Fruit fly (Drosophila melanogaster) whole organism, embryonic: ENCODE data around the gene CG42579.

ENCODE experiments used
- Abd-B ChIP-seq: fragments of 200-800 bp; sonication (Bioruptor generic); optimal IDR thresholded peaks from 2 replicates; lab custom pipeline; 2018; ENCODE audit warnings: missing biosample characterization, mild to moderate bottlenecking, missing genetic modification characterization, moderate library complexity
- Atf-2 ChIP-seq: fragments of 200-800 bp; sonication (Bioruptor generic); optimal IDR thresholded peaks from 2 replicates; lab custom pipeline; 2016; ENCODE audit warnings: missing biosample characterization, missing genetic modification characterization
- CG10147 ChIP-seq: fragments of 200-800 bp; sonication (Bioruptor generic); optimal IDR thresholded peaks from 2 replicates; lab custom pipeline; 2019; ENCODE audit warnings: missing biosample characterization, mild to moderate bottlenecking, missing genetic modification characterization, moderate library complexity
- CG10209 ChIP-seq: fragments of 200-800 bp; sonication (Bioruptor generic); optimal IDR thresholded peaks from 3 replicates; lab custom pipeline; 2017; ENCODE audit warnings: missing biosample characterization, mild to moderate bottlenecking, missing genetic modification characterization, missing genetic modification reagents
- CG10267 ChIP-seq: fragments of 200-800 bp; sonication (Bioruptor generic); optimal IDR thresholded peaks from 2 replicates; lab custom pipeline; 2018; ENCODE audit warnings: missing biosample characterization, mild to moderate bottlenecking, missing genetic modification characterization, moderate library complexity
- CG11560 ChIP-seq: fragments of 200-800 bp; sonication (Bioruptor generic); IDR thresholded peaks from 3 replicates; pipeline ENCODE4 v1.3.6; 2022; ENCODE audit warnings: missing biosample characterization, missing genetic modification characterization
- CG1602 ChIP-seq: fragments of 200-800 bp; sonication (Bioruptor generic); optimal IDR thresholded peaks from 3 replicates; lab custom pipeline; 2016; ENCODE audit warnings: missing biosample characterization, missing genetic modification characterization
- CG2129 ChIP-seq: fragments of 200-800 bp; sonication (Bioruptor generic); IDR thresholded peaks from 2 replicates; pipeline ENCODE4 v1.3.6; 2022; ENCODE audit warnings: missing biosample characterization, missing genetic modification characterization; ENCODE audit not compliant: partially characterized antibody
- CG31388 ChIP-seq: fragments of 200-800 bp; sonication (Bioruptor generic); optimal IDR thresholded peaks from 2 replicates; lab custom pipeline; 2016; ENCODE audit warnings: missing biosample characterization, missing genetic modification characterization
- CG32772 ChIP-seq: fragments of 200-800 bp; sonication (Bioruptor generic); IDR thresholded peaks from 2 replicates; pipeline ENCODE4 v1.3.6; 2022; ENCODE audit warnings: missing biosample characterization, missing genetic modification characterization
- CG34224 ChIP-seq: fragments of 200-800 bp; sonication (Bioruptor generic); IDR thresholded peaks from 3 replicates; pipeline ENCODE4 v1.3.6; 2022; ENCODE audit warnings: missing biosample characterization, missing genetic modification characterization; ENCODE audit not compliant: partially characterized antibody
- CG6683 ChIP-seq: fragments of 200-800 bp; sonication (Bioruptor generic); optimal IDR thresholded peaks from 2 replicates; lab custom pipeline; 2017; ENCODE audit warnings: missing biosample characterization, mild to moderate bottlenecking, missing genetic modification characterization, missing genetic modification reagents
- CG6765 ChIP-seq: fragments of 200-800 bp; sonication (Bioruptor generic); optimal IDR thresholded peaks from 3 replicates; lab custom pipeline; 2017; ENCODE audit warnings: missing biosample characterization, mild to moderate bottlenecking, missing genetic modification characterization
- CG6791 ChIP-seq: fragments of 200-800 bp; sonication (Bioruptor generic); IDR thresholded peaks from 3 replicates; pipeline ENCODE4 v1.3.6; 2022; ENCODE audit warnings: missing biosample characterization, missing genetic modification characterization; ENCODE audit not compliant: partially characterized antibody
- CG7963 ChIP-seq: fragments of 200-800 bp; sonication (Bioruptor generic); IDR thresholded peaks from 3 replicates; pipeline ENCODE4 v1.3.6; 2022; ENCODE audit warnings: missing biosample characterization, missing genetic modification characterization; ENCODE audit not compliant: partially characterized antibody
- CG8388 ChIP-seq: fragments of 200-800 bp; sonication (Bioruptor generic); optimal IDR thresholded peaks from 2 replicates; lab custom pipeline; 2019; ENCODE audit warnings: missing biosample characterization, mild to moderate bottlenecking, missing genetic modification characterization, moderate library complexity
- Dek ChIP-seq: fragments of 200-800 bp; sonication (Bioruptor generic); optimal IDR thresholded peaks from 3 replicates; lab custom pipeline; 2019; ENCODE audit warnings: missing biosample characterization, mild to moderate bottlenecking, missing genetic modification characterization, moderate library complexity
- Drgx ChIP-seq: fragments of 200-800 bp; sonication (Bioruptor generic); IDR thresholded peaks from 2 replicates; pipeline ENCODE4 v1.3.6; 2022; ENCODE audit warnings: missing biosample characterization, missing genetic modification characterization
- Fer3 ChIP-seq: fragments of 200-800 bp; sonication (Bioruptor generic); optimal IDR thresholded peaks from 2 replicates; lab custom pipeline; 2018; ENCODE audit warnings: missing biosample characterization, mild to moderate bottlenecking, missing genetic modification characterization, moderate library complexity
- Gsc ChIP-seq: fragments of 200-800 bp; sonication (Bioruptor generic); IDR thresholded peaks from 2 replicates; pipeline ENCODE4 v1.3.6; 2022; ENCODE audit warnings: missing biosample characterization, missing genetic modification characterization
- HLH4C ChIP-seq: fragments of 200-800 bp; sonication (Bioruptor generic); IDR thresholded peaks from 3 replicates; pipeline ENCODE4 v1.3.6; 2022; ENCODE audit warnings: missing biosample characterization, missing genetic modification characterization; ENCODE audit not compliant: partially characterized antibody
- Jarid2 ChIP-seq: fragments of 200-800 bp; sonication (Bioruptor generic); optimal IDR thresholded peaks from 3 replicates; lab custom pipeline; 2017; ENCODE audit warnings: mild to moderate bottlenecking, missing biosample characterization, missing genetic modification reagents, missing genetic modification characterization
- NC2α ChIP-seq: fragments of 200-800 bp; sonication (Bioruptor generic); optimal IDR thresholded peaks from 2 replicates; lab custom pipeline; 2016; ENCODE audit warnings: missing biosample characterization, missing genetic modification characterization
- Oli ChIP-seq: fragments of 200-800 bp; sonication (Bioruptor generic); optimal IDR thresholded peaks from 2 replicates; lab custom pipeline; 2018; ENCODE audit warnings: missing biosample characterization, mild to moderate bottlenecking, missing genetic modification characterization, moderate library complexity
- Ptx1 ChIP-seq: fragments of 200-800 bp; sonication (Bioruptor generic); IDR thresholded peaks from 2 replicates; pipeline ENCODE4 v1.3.6; 2022; ENCODE audit warnings: missing biosample characterization, missing genetic modification characterization
- Ravus ChIP-seq: fragments of 200-800 bp; sonication (Bioruptor generic); IDR thresholded peaks from 2 replicates; pipeline ENCODE4 v1.3.6; 2022; ENCODE audit warnings: missing biosample characterization, missing genetic modification characterization
- Rx ChIP-seq: fragments of 200-800 bp; sonication (Bioruptor generic); IDR thresholded peaks from 2 replicates; pipeline ENCODE4 v1.3.6; 2022; ENCODE audit warnings: missing biosample characterization, missing genetic modification characterization
- Scr ChIP-seq: fragments of 200-800 bp; sonication (Bioruptor generic); IDR thresholded peaks from 2 replicates; pipeline ENCODE4 v1.3.6; 2022; ENCODE audit warnings: missing biosample characterization, missing genetic modification characterization; ENCODE audit not compliant: partially characterized antibody
- Six4 ChIP-seq: fragments of 200-800 bp; sonication (Bioruptor generic); optimal IDR thresholded peaks from 2 replicates; lab custom pipeline; 2016; ENCODE audit warnings: missing biosample characterization, missing genetic modification characterization
- Tbp ChIP-seq: fragments of >200 bp; optimal IDR thresholded peaks from 2 replicates; lab custom pipeline; 2018; ENCODE audit warnings: missing biosample characterization, missing genetic modification characterization
- ash1 ChIP-seq: fragments of 200-800 bp; sonication (Bioruptor generic); optimal IDR thresholded peaks from 2 replicates; lab custom pipeline; 2018; ENCODE audit warnings: missing biosample characterization, mild to moderate bottlenecking, missing genetic modification characterization
- ato ChIP-seq: fragments of 200-800 bp; sonication (Bioruptor generic); IDR thresholded peaks from 2 replicates; pipeline ENCODE4 v1.3.6; 2022; ENCODE audit warnings: missing biosample characterization, missing genetic modification characterization; ENCODE audit not compliant: partially characterized antibody
- bcd ChIP-seq: fragments of 200-800 bp; sonication (Bioruptor generic); optimal IDR thresholded peaks from 2 replicates; lab custom pipeline; 2017; ENCODE audit warnings: missing biosample characterization, mild to moderate bottlenecking, missing genetic modification characterization
- bigmax ChIP-seq: fragments of 200-800 bp; sonication (Bioruptor generic); optimal IDR thresholded peaks from 2 replicates; lab custom pipeline; 2018; ENCODE audit warnings: missing biosample characterization, mild to moderate bottlenecking, missing genetic modification characterization
- ci ChIP-seq: fragments of 200-800 bp; sonication (Bioruptor generic); IDR thresholded peaks from 3 replicates; pipeline ENCODE4 v1.3.6; 2022; ENCODE audit warnings: missing biosample characterization, missing genetic modification characterization
- eve ChIP-seq, 2 experiments: fragments of >200 bp; optimal IDR thresholded peaks; 2 replicates each; lab custom pipeline; 2017; ENCODE audit warnings: missing biosample characterization in 2 of 2, missing genetic modification characterization in 2 of 2
- gro ChIP-seq: fragments of 200-800 bp; sonication (Bioruptor generic); optimal IDR thresholded peaks from 2 replicates; lab custom pipeline; 2016; ENCODE audit warnings: missing biosample characterization, missing genetic modification characterization
- hth ChIP-seq: fragments of >200 bp; optimal IDR thresholded peaks from 2 replicates; lab custom pipeline; 2017; ENCODE audit warnings: inconsistent platforms
- lbe ChIP-seq: fragments of 200-800 bp; sonication (Bioruptor generic); optimal IDR thresholded peaks from 2 replicates; lab custom pipeline; 2016; ENCODE audit warnings: missing biosample characterization, mild to moderate bottlenecking, missing genetic modification characterization
- mirr ChIP-seq: fragments of 200-800 bp; sonication (Bioruptor generic); optimal IDR thresholded peaks from 3 replicates; lab custom pipeline; 2018; ENCODE audit warnings: missing biosample characterization, mild to moderate bottlenecking, missing genetic modification characterization
- nom ChIP-seq: fragments of 200-800 bp; sonication (Bioruptor generic); optimal IDR thresholded peaks from 2 replicates; lab custom pipeline; 2017; ENCODE audit warnings: missing biosample characterization, missing genetic modification characterization, mild to moderate bottlenecking, moderate library complexity, missing genetic modification reagents
- org-1 ChIP-seq: fragments of 200-800 bp; sonication (Bioruptor generic); optimal IDR thresholded peaks from 2 replicates; lab custom pipeline; 2017; ENCODE audit warnings: missing biosample characterization, missing genetic modification characterization
- p53 ChIP-seq: fragments of 200-800 bp; sonication (Bioruptor generic); optimal IDR thresholded peaks from 2 replicates; lab custom pipeline; 2016; ENCODE audit warnings: missing biosample characterization, missing genetic modification characterization
- row ChIP-seq: fragments of 200-800 bp; sonication (Bioruptor generic); IDR thresholded peaks from 3 replicates; pipeline ENCODE4 v1.3.6; 2022; ENCODE audit warnings: missing biosample characterization, missing genetic modification characterization
- stc ChIP-seq: fragments of 200-800 bp; sonication (Bioruptor generic); IDR thresholded peaks from 2 replicates; pipeline ENCODE4 v1.3.6; 2022; ENCODE audit warnings: missing biosample characterization, missing genetic modification characterization
- tx ChIP-seq: fragments of 200-800 bp; sonication (Bioruptor generic); optimal IDR thresholded peaks from 2 replicates; lab custom pipeline; 2016; ENCODE audit warnings: missing biosample characterization, missing genetic modification characterization
- wek ChIP-seq: fragments of 200-800 bp; sonication (Bioruptor generic); optimal IDR thresholded peaks from 3 replicates; lab custom pipeline; 2018; ENCODE audit warnings: missing biosample characterization, mild to moderate bottlenecking, missing genetic modification characterization, moderate library complexity
- zfh1 ChIP-seq: fragments of 200-800 bp; sonication (Bioruptor generic); IDR thresholded peaks from 3 replicates; pipeline ENCODE4 v1.3.6; 2022; ENCODE audit warnings: missing biosample characterization, missing genetic modification characterization

The CG42579 gene

DNA sequence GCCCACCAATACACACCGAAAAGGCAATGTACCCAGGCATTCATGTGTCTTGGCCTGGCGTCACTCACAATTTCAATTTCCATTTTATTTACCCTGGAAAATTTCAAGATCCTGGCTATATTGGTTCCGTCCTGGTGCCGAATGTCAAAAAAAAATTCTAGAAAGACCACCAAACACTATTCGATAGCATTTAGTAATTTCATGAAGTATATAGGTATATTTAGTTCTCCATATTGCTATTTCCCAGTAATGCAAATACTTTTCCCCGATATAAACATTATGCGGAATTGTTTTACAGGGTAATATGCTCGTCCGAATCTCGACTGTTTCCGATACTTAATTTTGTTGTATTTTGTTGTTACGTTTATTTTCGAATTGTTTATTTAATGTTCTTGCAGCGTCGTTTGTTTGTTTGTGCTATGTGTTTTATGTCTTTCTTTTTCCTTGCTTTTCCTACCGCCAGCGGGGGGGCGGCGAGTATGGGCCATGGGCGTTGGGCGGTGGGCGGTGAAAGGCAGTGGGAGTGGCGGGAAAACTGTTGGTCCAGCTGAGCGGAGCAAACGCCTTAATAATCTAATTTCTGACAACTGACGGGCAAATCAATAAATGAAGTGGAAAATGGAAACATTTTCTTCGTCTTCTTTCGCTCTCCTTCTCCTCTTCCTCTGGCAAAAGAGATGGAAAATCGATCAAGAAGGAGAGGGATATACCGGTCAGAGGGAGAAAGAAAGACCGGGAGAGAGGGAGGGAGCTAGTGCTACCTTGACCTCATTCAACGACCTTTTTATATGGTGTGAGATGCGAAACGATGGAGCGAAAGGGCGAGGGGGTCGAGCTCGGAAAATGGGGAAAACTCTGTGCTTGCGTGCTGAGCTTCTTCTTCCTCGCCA lies 31.4 kb upstream of the CG42579 start (continued):
- TF ChIP-seq Tbp (no peak), Gsc (no peak), lbe (GFP tag; lab: Kevin White, UChicago) (no peak), p53 (GFP tag; lab: Kevin White, UChicago) (no peak), CG31388 (GFP tag; lab: Kevin White, UChicago) (peak; percentile 10), CG32772 (GFP tag; lab: Robert Waterston, UW) (peak; percentile 59; the same call in 1 of the 2 replicates), mirr (no peak), ato (GFP tag; lab: Robert Waterston, UW) (no peak), CG2129 (GFP tag; lab: Robert Waterston, UW) (no peak), bcd (peak; percentile 51), CG34224 (GFP tag; lab: Robert Waterston, UW) (no peak), HLH4C (GFP tag; lab: Robert Waterston, UW) (no peak), Rx (no peak; the same call in 1 of the 2 replicates), Scr (GFP tag; lab: Robert Waterston, UW) (no peak), NC2α (GFP tag; lab: Kevin White, UChicago) (peak; percentile 23), Ravus (GFP tag; lab: Robert Waterston, UW) (no peak; the same call in 1 of the 2 replicates), CG6683 (GFP tag; lab: Kevin White, UChicago) (no peak), zfh1 (GFP tag; lab: Robert Waterston, UW) (peak; percentile 75), CG10209 (GFP tag; lab: Kevin White, UChicago) (peak; percentile 57), Fer3 (tag; lab: Kevin White, UChicago) (peak; percentile 47), tx (GFP tag; lab: Kevin White, UChicago) (peak; percentile 29), stc (peak; percentile 59), gro (GFP tag; lab: Kevin White, UChicago) (peak; percentile 2), Six4 (GFP tag; lab: Kevin White, UChicago) (peak; percentile 16), CG10267 (tag; lab: Kevin White, UChicago) (peak; percentile 54), hth (lab: Kevin White, UChicago) (no peak), CG8388 (peak; percentile 51), eve (GFP tag; optimal IDR thresholded peaks at IDR 0.05; lab: Kevin White, UChicago) (peak in 1 of 2 experiments; percentile 86), Dek (tag; lab: Kevin White, UChicago) (peak; percentile 23), Drgx (GFP tag; lab: Robert Waterston, UW) (peak; percentile 59; the same call in 1 of the 2 replicates), CG1602 (GFP tag; lab: Kevin White, UChicago) (peak; percentile 51), Abd-B (GFP tag; lab: Kevin White, UChicago) (peak; percentile 63), Atf-2 (GFP tag; lab: Kevin White, UChicago) (peak; percentile 21), CG7963 (GFP tag; lab: Robert Waterston, UW) (no peak), nom (GFP tag; lab: Kevin White, UChicago) (no peak), Jarid2 (GFP tag; lab: Kevin White, UChicago) (no peak), org-1 (GFP tag; lab: Kevin White, UChicago) (peak; percentile 46), ci (GFP tag; lab: Robert Waterston, UW) (peak; percentile 66; the same call in 2 of the 3 replicates), Ptx1 (GFP tag; lab: Robert Waterston, UW) (peak; percentile 69), row (GFP tag; lab: Robert Waterston, UW) (peak; percentile 92), ash1 (no peak), Oli (peak; percentile 67), wek (no peak), CG6765 (GFP tag; lab: Kevin White, UChicago) (no peak), CG10147 (no peak), bigmax (GFP tag; lab: Kevin White, UChicago) (no peak), CG11560 (no peak), CG6791 (no peak)
